Worm (Caenorhabditis elegans) whole organism, L4 larva: Measurements from ENCODE around the gene E02H9.7.

Experiments used
- R02D3.7 ChIP-seq: fragments of 150-350 bp; sonication (generic microtip); optimal IDR thresholded peaks from 3 replicates; lab custom pipeline; 2014; ENCODE audit warnings: missing biosample characterization, missing genetic modification characterization
- fkh-10 ChIP-seq: fragments of 150-350 bp; optimal IDR thresholded peaks from 2 replicates; lab custom pipeline; 2014; ENCODE audit warnings: missing biosample characterization, missing genetic modification reagents, missing genetic modification characterization
- fos-1 ChIP-seq: fragments of 150-350 bp; optimal IDR thresholded peaks from 2 replicates; lab custom pipeline; 2014; ENCODE audit warnings: missing biosample characterization, missing genetic modification characterization
- lir-3 ChIP-seq: sonication (generic microtip); optimal IDR thresholded peaks from 2 replicates; lab custom pipeline; 2016; ENCODE audit warnings: mild to moderate bottlenecking, missing genetic modification characterization, missing compliant biosample characterization
- madf-9 ChIP-seq: fragments of 200-800 bp; sonication (Bioruptor generic); conservative IDR thresholded peaks from 2 replicates; pipeline ENCODE4 v1.3.6; 2022; ENCODE audit warnings: missing genetic modification reagents, missing genetic modification characterization, missing compliant biosample characterization
- nhr-25 ChIP-seq: sonication (generic microtip); optimal IDR thresholded peaks from 2 replicates; lab custom pipeline; 2017; ENCODE audit warnings: missing genetic modification characterization, mild to moderate bottlenecking, missing compliant biosample characterization, antibody characterized with exemption, moderate library complexity, borderline replicate concordance; ENCODE audit not compliant: insufficient read depth
- unc-130 ChIP-seq: sonication (generic microtip); optimal IDR thresholded peaks from 2 replicates; lab custom pipeline; 2016; ENCODE audit warnings: missing genetic modification reagents, missing genetic modification characterization, missing compliant biosample characterization
- unc-62 ChIP-seq, 3 experiments: fragments of 150-350 bp in 1 of 3; sonication (generic microtip); optimal IDR thresholded peaks in 2 of 3; peaks in 1 of 3; 1 replicate in 1 of 3; 2 replicates in 2 of 3; lab custom pipeline; 2014 to 2017; ENCODE audit warnings: missing biosample characterization in 3 of 3, missing genetic modification characterization in 3 of 3, missing genetic modification reagents in 3 of 3, missing genotype in 1 of 3

- no peak for TF ChIP-seq nhr-25 (tag; lab: Kevin White, UChicago)
- no peak for TF ChIP-seq unc-62 (GFP tag; optimal IDR thresholded peaks at IDR 0.05 in 1 of 2; lab: Kevin White, UChicago)
- no peak for TF ChIP-seq unc-62 (tag; optimal IDR thresholded peaks at IDR 0.05; lab: Kevin White, UChicago)
- no peak for TF ChIP-seq fos-1 (tag; lab: Kevin White, UChicago)
- no peak for TF ChIP-seq madf-9 (GFP tag; lab: Robert Waterston, UW)
- no peak for TF ChIP-seq fkh-10 (GFP tag; lab: Kevin White, UChicago)
- TF ChIP-seq unc-130 (GFP tag; lab: Kevin White, UChicago), result no peak
- TF ChIP-seq R02D3.7 (tag; lab: Kevin White, UChicago), result no peak
- no peak for TF ChIP-seq lir-3 (tag; lab: Kevin White, UChicago)
Observed at ce11 chrIII:2474781-2475180, 29.3 kb upstream of the E02H9.7 start.
